Fruit fly (Drosophila melanogaster) whole organism, adult: ENCODE results near the gene CG32099.

ENCODE experiments used
- CG11617 ChIP-seq: fragments of 200-800 bp; sonication (Bioruptor generic); optimal IDR thresholded peaks from 2 replicates; lab custom pipeline; 2017; ENCODE audit warnings: mild to moderate bottlenecking, missing biosample characterization, missing genetic modification reagents, missing genetic modification characterization
- CG14711 ChIP-seq: fragments of 200-800 bp; sonication (Bioruptor generic); optimal IDR thresholded peaks from 2 replicates; lab custom pipeline; 2018; ENCODE audit warnings: missing biosample characterization, mild to moderate bottlenecking, missing genetic modification characterization, moderate library complexity
- CG1620 ChIP-seq: fragments of 200-800 bp; sonication (Bioruptor generic); optimal IDR thresholded peaks from 2 replicates; lab custom pipeline; 2016; ENCODE audit warnings: missing biosample characterization, missing genetic modification characterization
- CG5204 ChIP-seq: fragments of 200-800 bp; sonication (Bioruptor generic); optimal IDR thresholded peaks from 2 replicates; lab custom pipeline; 2016; ENCODE audit warnings: missing biosample characterization, missing genetic modification characterization
- CG7101 ChIP-seq: fragments of 200-800 bp; sonication (Bioruptor generic); optimal IDR thresholded peaks from 2 replicates; lab custom pipeline; 2018; ENCODE audit warnings: missing biosample characterization, mild to moderate bottlenecking, missing genetic modification characterization, moderate library complexity
- Hr96 ChIP-seq: fragments of 200-800 bp; sonication (Bioruptor generic); optimal IDR thresholded peaks from 2 replicates; lab custom pipeline; 2016; ENCODE audit warnings: missing biosample characterization, missing genetic modification characterization
- Mnt ChIP-seq: fragments of 200-800 bp; sonication (Bioruptor generic); optimal IDR thresholded peaks from 2 replicates; lab custom pipeline; 2016; ENCODE audit warnings: missing biosample characterization, mild to moderate bottlenecking, missing genetic modification characterization
- cic ChIP-seq: fragments of 200-800 bp; sonication (Bioruptor generic); optimal IDR thresholded peaks from 2 replicates; lab custom pipeline; 2017; ENCODE audit warnings: missing biosample characterization, mild to moderate bottlenecking, missing genetic modification characterization, moderate library complexity
- kay ChIP-seq: fragments of 200-800 bp; sonication (Bioruptor generic); peaks from one replicate; lab custom pipeline; 2016; ENCODE audit warnings: missing biosample characterization, missing genetic modification characterization, borderline replicate concordance
- tj ChIP-seq: fragments of 200-800 bp; sonication (Bioruptor generic); optimal IDR thresholded peaks from 3 replicates; lab custom pipeline; 2017; ENCODE audit warnings: missing biosample characterization, mild to moderate bottlenecking, missing genetic modification characterization, moderate library complexity
- toe ChIP-seq: fragments of 200-800 bp; sonication (Bioruptor generic); optimal IDR thresholded peaks from 2 replicates; lab custom pipeline; 2016; ENCODE audit warnings: missing biosample characterization, missing genetic modification characterization

DNA sequence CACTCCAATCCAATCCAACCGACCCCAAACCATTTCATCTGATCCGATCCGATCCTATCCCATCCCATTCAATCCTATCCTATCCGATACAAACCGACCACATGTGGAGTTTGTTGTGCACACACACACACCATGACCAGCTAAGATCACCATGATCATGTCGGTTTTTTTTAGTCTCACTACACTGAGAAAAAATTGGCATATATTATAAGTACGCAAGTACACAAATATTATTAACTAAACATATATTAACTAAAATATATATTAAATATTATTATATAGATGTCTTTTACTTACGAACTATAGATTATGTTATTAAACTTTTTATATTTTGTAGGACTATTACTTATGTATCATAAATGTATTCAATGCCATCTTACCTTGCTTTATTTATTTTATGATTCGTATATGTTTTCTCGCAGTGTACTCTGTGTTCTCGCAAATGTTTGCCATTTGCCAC, 47.1 kb upstream of the CG32099 start:
- TF ChIP-seq toe (no peak), Mnt (no peak), CG1620 (no peak), cic (no peak), CG11617 (GFP tag; lab: Kevin White, UChicago) (no peak), CG7101 (tag; lab: Kevin White, UChicago) (no peak), tj (GFP tag; lab: Kevin White, UChicago) (no peak), CG14711 (tag; lab: Kevin White, UChicago) (no peak), Hr96 (GFP tag; lab: Kevin White, UChicago) (no peak), kay (GFP tag; lab: Kevin White, UChicago) (no peak), CG5204 (GFP tag; lab: Kevin White, UChicago) (no peak)
